Fruit fly (Drosophila melanogaster) whole organism, embryonic: ENCODE data around the gene MICAL-like.

Experiments
- CG10147 ChIP-seq: fragments of 200-800 bp; sonication (Bioruptor generic); optimal IDR thresholded peaks from 2 replicates; lab custom pipeline; 2019; ENCODE audit warnings: missing biosample characterization, mild to moderate bottlenecking, missing genetic modification characterization, moderate library complexity
- CG1024 ChIP-seq: fragments of 200-800 bp; sonication (Bioruptor generic); IDR thresholded peaks from 2 replicates; pipeline ENCODE4 v1.3.6; 2022; ENCODE audit warnings: missing biosample characterization, missing genetic modification characterization
- CG13287 ChIP-seq: fragments of 200-800 bp; sonication (Bioruptor generic); IDR thresholded peaks from 2 replicates; pipeline ENCODE4 v1.3.6; 2022; ENCODE audit warnings: missing biosample characterization, missing genetic modification characterization; ENCODE audit not compliant: partially characterized antibody
- CG14965 ChIP-seq: fragments of 200-800 bp; sonication (Bioruptor generic); optimal IDR thresholded peaks from 2 replicates; lab custom pipeline; 2016; ENCODE audit warnings: missing biosample characterization, missing genetic modification characterization, borderline replicate concordance
- CG1647 ChIP-seq: fragments of 200-800 bp; sonication (Bioruptor generic); optimal IDR thresholded peaks from 3 replicates; lab custom pipeline; 2016; ENCODE audit warnings: missing biosample characterization, missing genetic modification characterization
- CG17359 ChIP-seq: fragments of 200-800 bp; sonication (Bioruptor generic); optimal IDR thresholded peaks from 3 replicates; lab custom pipeline; 2018; ENCODE audit warnings: missing biosample characterization, mild to moderate bottlenecking, missing genetic modification characterization, moderate library complexity
- CG2202 ChIP-seq: fragments of 200-800 bp; sonication (Bioruptor generic); optimal IDR thresholded peaks from 2 replicates; lab custom pipeline; 2018; ENCODE audit warnings: missing biosample characterization, mild to moderate bottlenecking, missing genetic modification characterization
- CG30020 ChIP-seq: fragments of 200-800 bp; optimal IDR thresholded peaks from 2 replicates; lab custom pipeline; 2019; ENCODE audit warnings: missing biosample characterization, mild to moderate bottlenecking, missing genetic modification characterization, moderate library complexity
- CG3065 ChIP-seq: fragments of 200-800 bp; sonication (Bioruptor generic); optimal IDR thresholded peaks from 2 replicates; lab custom pipeline; 2016; ENCODE audit warnings: missing biosample characterization, missing genetic modification characterization
- CG6854 ChIP-seq: fragments of 200-800 bp; sonication (Bioruptor generic); optimal IDR thresholded peaks from 3 replicates; lab custom pipeline; 2017; ENCODE audit warnings: missing biosample characterization, mild to moderate bottlenecking, missing genetic modification characterization
- Dbx ChIP-seq: fragments of 200-800 bp; sonication (Bioruptor generic); IDR thresholded peaks from 3 replicates; pipeline ENCODE4 v1.3.6; 2022; ENCODE audit warnings: missing biosample characterization, missing genetic modification characterization
- Dek ChIP-seq: fragments of 200-800 bp; sonication (Bioruptor generic); optimal IDR thresholded peaks from 3 replicates; lab custom pipeline; 2019; ENCODE audit warnings: missing biosample characterization, mild to moderate bottlenecking, missing genetic modification characterization, moderate library complexity
- HLH4C ChIP-seq: fragments of 200-800 bp; sonication (Bioruptor generic); IDR thresholded peaks from 3 replicates; pipeline ENCODE4 v1.3.6; 2022; ENCODE audit warnings: missing biosample characterization, missing genetic modification characterization; ENCODE audit not compliant: partially characterized antibody
- Hr39 ChIP-seq: fragments of >200 bp; optimal IDR thresholded peaks from 2 replicates; lab custom pipeline; 2017
- Max ChIP-seq: fragments of 200-800 bp; sonication (Bioruptor generic); optimal IDR thresholded peaks from 2 replicates; lab custom pipeline; 2016; ENCODE audit warnings: missing biosample characterization, mild to moderate bottlenecking, missing genetic modification characterization
- NfI ChIP-seq: fragments of 200-800 bp; sonication (Bioruptor generic); optimal IDR thresholded peaks from 3 replicates; lab custom pipeline; 2018; ENCODE audit warnings: missing biosample characterization, mild to moderate bottlenecking, missing genetic modification characterization, moderate library complexity
- Oli ChIP-seq: fragments of 200-800 bp; sonication (Bioruptor generic); optimal IDR thresholded peaks from 2 replicates; lab custom pipeline; 2018; ENCODE audit warnings: missing biosample characterization, mild to moderate bottlenecking, missing genetic modification characterization, moderate library complexity
- Optix ChIP-seq: fragments of 200-800 bp; sonication (Bioruptor generic); IDR thresholded peaks from 3 replicates; pipeline ENCODE4 v1.3.6; 2022; ENCODE audit warnings: missing biosample characterization, missing genetic modification characterization
- PHDP ChIP-seq: fragments of 200-800 bp; sonication (Bioruptor generic); optimal IDR thresholded peaks from 3 replicates; lab custom pipeline; 2018; ENCODE audit warnings: missing biosample characterization, mild to moderate bottlenecking, missing genetic modification characterization, moderate library complexity
- Poxn ChIP-seq: fragments of 200-800 bp; sonication (Bioruptor generic); IDR thresholded peaks from 2 replicates; pipeline ENCODE4 v1.3.6; 2022; ENCODE audit warnings: missing biosample characterization, missing genetic modification characterization
- Six4 ChIP-seq: fragments of 200-800 bp; sonication (Bioruptor generic); optimal IDR thresholded peaks from 2 replicates; lab custom pipeline; 2016; ENCODE audit warnings: missing biosample characterization, missing genetic modification characterization
- abd-A ChIP-seq: fragments of 200-800 bp; sonication (Bioruptor generic); optimal IDR thresholded peaks from 3 replicates; lab custom pipeline; 2019; ENCODE audit warnings: missing biosample characterization, mild to moderate bottlenecking, missing genetic modification characterization, moderate library complexity
- al ChIP-seq: fragments of 200-800 bp; sonication (Bioruptor generic); IDR thresholded peaks from 2 replicates; pipeline ENCODE4 v1.3.6; 2022; ENCODE audit warnings: missing biosample characterization, missing genetic modification characterization
- croc ChIP-seq: fragments of 200-800 bp; sonication (Bioruptor generic); conservative IDR thresholded peaks from 3 replicates; pipeline ENCODE4 v1.3.6; 2022; ENCODE audit warnings: missing biosample characterization, missing genetic modification characterization
- da ChIP-seq: fragments of 200-800 bp; sonication (Bioruptor generic); optimal IDR thresholded peaks from 2 replicates; lab custom pipeline; 2016; ENCODE audit warnings: missing biosample characterization, missing genetic modification characterization
- dati ChIP-seq: fragments of 200-800 bp; sonication (Bioruptor generic); IDR thresholded peaks from 2 replicates; pipeline ENCODE4 v1.3.6; 2022; ENCODE audit warnings: missing biosample characterization, missing genetic modification characterization
- dimm ChIP-seq: fragments of 200-800 bp; sonication (Bioruptor generic); IDR thresholded peaks from 2 replicates; pipeline ENCODE4 v1.3.6; 2022; ENCODE audit warnings: missing biosample characterization, missing genetic modification characterization
- disco-r ChIP-seq: fragments of 200-800 bp; sonication (Bioruptor generic); optimal IDR thresholded peaks from 2 replicates; lab custom pipeline; 2016; ENCODE audit warnings: missing biosample characterization, missing genetic modification characterization
- fd3F ChIP-seq: fragments of 200-800 bp; sonication (Bioruptor generic); optimal IDR thresholded peaks from 2 replicates; lab custom pipeline; 2018; ENCODE audit warnings: missing biosample characterization, mild to moderate bottlenecking, missing genetic modification characterization, moderate library complexity
- gce ChIP-seq: fragments of 200-800 bp; sonication (Bioruptor generic); IDR thresholded peaks from 3 replicates; pipeline ENCODE4 v1.3.6; 2022; ENCODE audit warnings: missing biosample characterization, missing genetic modification characterization
- gem ChIP-seq: fragments of 200-800 bp; sonication (Bioruptor generic); optimal IDR thresholded peaks from 2 replicates; lab custom pipeline; 2019; ENCODE audit warnings: missing biosample characterization, mild to moderate bottlenecking, missing genetic modification characterization, moderate library complexity
- jigr1 ChIP-seq: fragments of 200-800 bp; sonication (Bioruptor generic); IDR thresholded peaks from 3 replicates; pipeline ENCODE4 v1.3.6; 2022; ENCODE audit warnings: missing biosample characterization, missing genetic modification characterization
- odd ChIP-seq: fragments of 200-800 bp; sonication (Bioruptor generic); optimal IDR thresholded peaks from 2 replicates; lab custom pipeline; 2017; ENCODE audit warnings: missing biosample characterization, mild to moderate bottlenecking, missing genetic modification characterization
- peb ChIP-seq: fragments of 200-800 bp; sonication (Bioruptor generic); IDR thresholded peaks from 2 replicates; pipeline ENCODE4 v1.3.6; 2022; ENCODE audit warnings: missing biosample characterization, missing genetic modification characterization
- twi ChIP-seq: fragments of 200-800 bp; optimal IDR thresholded peaks from 2 replicates; lab custom pipeline; 2019; ENCODE audit warnings: missing biosample characterization, mild to moderate bottlenecking, missing genetic modification characterization, moderate library complexity
- wek ChIP-seq: fragments of 200-800 bp; sonication (Bioruptor generic); optimal IDR thresholded peaks from 3 replicates; lab custom pipeline; 2018; ENCODE audit warnings: missing biosample characterization, mild to moderate bottlenecking, missing genetic modification characterization, moderate library complexity
- z ChIP-seq: fragments of 200-800 bp; sonication (Bioruptor generic); IDR thresholded peaks from 3 replicates; pipeline ENCODE4 v1.3.6; 2022; ENCODE audit warnings: missing biosample characterization, missing genetic modification characterization
- zf30C ChIP-seq: fragments of 200-800 bp; sonication (Bioruptor generic); optimal IDR thresholded peaks from 3 replicates; lab custom pipeline; 2018; ENCODE audit warnings: missing biosample characterization, mild to moderate bottlenecking, missing genetic modification characterization

The MICAL-like gene

dm6 chr3L:13006490-13006889, 8.6 kb downstream of the MICAL-like start, which contains the start of gene CG11263 (continued):
- TF ChIP-seq Dbx: peak; percentile 73

- no peak for TF ChIP-seq Six4 (GFP tag; lab: Kevin White, UChicago)
- no peak for TF ChIP-seq fd3F (GFP tag; lab: Kevin White, UChicago)
- no peak for TF ChIP-seq gce (GFP tag; lab: Robert Waterston, UW)
- no peak for TF ChIP-seq gem
- no peak for TF ChIP-seq CG10147 (GFP tag; lab: Kevin White, UChicago)
- TF ChIP-seq jigr1 (GFP tag; lab: Robert Waterston, UW): no peak
- no peak for TF ChIP-seq Poxn (GFP tag; lab: Robert Waterston, UW)
- TF ChIP-seq CG17359 (tag; lab: Kevin White, UChicago): no peak
- no peak for TF ChIP-seq zf30C (GFP tag; lab: Kevin White, UChicago)
- TF ChIP-seq HLH4C (GFP tag; lab: Robert Waterston, UW): no peak
- TF ChIP-seq z (GFP tag; lab: Robert Waterston, UW): no peak
- no peak for TF ChIP-seq da (GFP tag; lab: Kevin White, UChicago)
- TF ChIP-seq CG13287: no peak
- no peak for TF ChIP-seq dati (GFP tag; lab: Robert Waterston, UW)
Measured at dm6 chr3L:12994835-12995234, 20.3 kb downstream of the MICAL-like start, which contains the start of gene CG11262. Gene CG11262 (plus strand): TSS chr3L:12995135.

dm6 chr3L:12972259-12972658, 42.9 kb downstream of the MICAL-like start, which contains the start of the genes CG10748 and CG10749:
Gene CG10748 (minus strand): TSS chr3L:12972359.
Gene CG10749 (plus strand): TSS chr3L:12972474.
- TF ChIP-seq al (no peak), Hr39 (lab: Kevin White, UChicago) (no peak), Dek (no peak), Six4 (GFP tag; lab: Kevin White, UChicago) (no peak)

- TF ChIP-seq CG1024 (GFP tag; lab: Robert Waterston, UW) (no peak), odd (GFP tag; lab: Kevin White, UChicago) (no peak), CG14965 (GFP tag; lab: Kevin White, UChicago) (no peak), CG3065 (GFP tag; lab: Kevin White, UChicago) (no peak), NfI (GFP tag; lab: Kevin White, UChicago) (no peak), abd-A (tag; lab: Kevin White, UChicago) (no peak), CG2202 (no peak), twi (tag; lab: Kevin White, UChicago) (no peak), disco-r (GFP tag; lab: Kevin White, UChicago) (no peak), Oli (tag; lab: Kevin White, UChicago) (no peak), wek (no peak), CG6854 (GFP tag; lab: Kevin White, UChicago) (no peak), Max (GFP tag; lab: Kevin White, UChicago) (no peak), CG1647 (GFP tag; lab: Kevin White, UChicago) (no peak), peb (GFP tag; lab: Robert Waterston, UW) (no peak), Optix (GFP tag; lab: Robert Waterston, UW) (no peak), PHDP (no peak), CG30020 (tag; lab: Kevin White, UChicago) (no peak), croc (GFP tag; lab: Robert Waterston, UW) (no peak), dimm (GFP tag; lab: Robert Waterston, UW) (no peak)
Measured at dm6 chr3L:12967633-12968032, 47.5 kb downstream of the MICAL-like start, which contains the start of gene Or69a. Gene Or69a (minus strand): TSS chr3L:12967733.
